Worm (Caenorhabditis elegans) whole organism, young adult: Measurements from ENCODE around the gene F56D6.22.

ENCODE experiments used
- B0336.3 ChIP-seq: fragments of 200-800 bp; sonication (Bioruptor generic); IDR thresholded peaks from 2 replicates; pipeline ENCODE4 v1.3.6; 2022; ENCODE audit warnings: missing genetic modification characterization, missing compliant biosample characterization
- F22D6.2 ChIP-seq: sonication (generic microtip); optimal IDR thresholded peaks from 2 replicates; lab custom pipeline; 2016; ENCODE audit warnings: mild to moderate bottlenecking, missing genetic modification characterization, missing compliant biosample characterization
- F37B4.10 ChIP-seq: fragments of 200-800 bp; sonication (Bioruptor generic); IDR thresholded peaks from 2 replicates; pipeline ENCODE4 v1.3.6; 2022; ENCODE audit warnings: missing genetic modification characterization, missing compliant biosample characterization
- F49E8.2 ChIP-seq: sonication (generic microtip); optimal IDR thresholded peaks from 3 replicates; lab custom pipeline; 2017; ENCODE audit warnings: missing genetic modification characterization, mild to moderate bottlenecking, missing compliant biosample characterization, antibody characterized with exemption, moderate library complexity; ENCODE audit not compliant: insufficient read depth
- F52B5.7 ChIP-seq: sonication (generic microtip); optimal IDR thresholded peaks from 2 replicates; lab custom pipeline; 2016; ENCODE audit warnings: mild to moderate bottlenecking, missing genetic modification characterization, missing compliant biosample characterization
- F55B11.4 ChIP-seq: sonication (generic microtip); optimal IDR thresholded peaks from 2 replicates; lab custom pipeline; 2016; ENCODE audit warnings: missing compliant biosample characterization, missing genetic modification characterization, borderline replicate concordance; ENCODE audit not compliant: insufficient read depth
- Y56A3A.18 ChIP-seq: fragments of 200-800 bp; sonication (Bioruptor generic); IDR thresholded peaks from 2 replicates; pipeline ENCODE4 v1.3.6; 2022; ENCODE audit warnings: missing genetic modification reagents, missing genetic modification characterization, missing compliant biosample characterization
- akir-1 ChIP-seq: fragments of 200-800 bp; sonication (Bioruptor generic); optimal IDR thresholded peaks from 2 replicates; lab custom pipeline; 2018; ENCODE audit warnings: mild to moderate bottlenecking, missing genetic modification characterization, moderate library complexity, missing compliant biosample characterization
- aptf-3 ChIP-seq: fragments of 200-800 bp; sonication (Bioruptor generic); IDR thresholded peaks from 2 replicates; pipeline ENCODE4 v1.3.6; 2022; ENCODE audit warnings: missing genetic modification characterization, missing compliant biosample characterization
- atf-7 ChIP-seq: sonication (generic microtip); optimal IDR thresholded peaks from 2 replicates; lab custom pipeline; 2017; ENCODE audit warnings: mild to moderate bottlenecking, missing genetic modification characterization, missing compliant biosample characterization
- ceh-100 ChIP-seq: fragments of 200-800 bp; sonication (Bioruptor generic); IDR thresholded peaks from 2 replicates; pipeline ENCODE4 v1.3.6; 2022; ENCODE audit warnings: missing genetic modification reagents, missing genetic modification characterization, missing compliant biosample characterization
- ceh-27 ChIP-seq: fragments of 200-800 bp; sonication (Bioruptor generic); optimal IDR thresholded peaks from 2 replicates; lab custom pipeline; 2018; ENCODE audit warnings: mild to moderate bottlenecking, missing genetic modification characterization, moderate library complexity, missing compliant biosample characterization
- ceh-79 ChIP-seq: sonication (generic microtip); optimal IDR thresholded peaks from 2 replicates; lab custom pipeline; 2017; ENCODE audit warnings: mild to moderate bottlenecking, missing genetic modification characterization, missing compliant biosample characterization
- dox-1 ChIP-seq: fragments of 200-800 bp; sonication (Bioruptor generic); IDR thresholded peaks from 2 replicates; pipeline ENCODE4 v1.3.6; 2022; ENCODE audit warnings: missing genetic modification reagents, missing genetic modification characterization, missing compliant biosample characterization
- dpl-1 ChIP-seq: fragments of 150-350 bp; optimal IDR thresholded peaks from 2 replicates; lab custom pipeline; 2014; ENCODE audit warnings: missing biosample characterization, missing genetic modification reagents, missing genetic modification characterization
- ets-4 ChIP-seq: fragments of 200-800 bp; sonication (Bioruptor generic); optimal IDR thresholded peaks from 2 replicates; lab custom pipeline; 2018; ENCODE audit warnings: mild to moderate bottlenecking, missing genetic modification characterization, missing compliant biosample characterization
- hmg-20 ChIP-seq: fragments of 200-800 bp; sonication (Bioruptor generic); IDR thresholded peaks from 2 replicates; pipeline ENCODE4 v1.3.6; 2022; ENCODE audit warnings: missing genetic modification reagents, missing genetic modification characterization, missing compliant biosample characterization
- let-607 ChIP-seq, 2 experiments: fragments of 200-800 bp in 1 of 2; sonication (Bioruptor generic) in 1 of 2; sonication (generic microtip) in 1 of 2; optimal IDR thresholded peaks; 2 replicates each; lab custom pipeline; 2016 to 2018; ENCODE audit warnings: mild to moderate bottlenecking in 2 of 2, missing compliant biosample characterization in 2 of 2, missing genetic modification characterization in 2 of 2, moderate library complexity in 2 of 2, missing genotype in 1 of 2
- lin-26 ChIP-seq: fragments of 200-800 bp; sonication (Bioruptor generic); IDR thresholded peaks from 2 replicates; pipeline ENCODE4 v1.3.6; 2022; ENCODE audit warnings: missing genetic modification reagents, missing genetic modification characterization, missing compliant biosample characterization
- madf-10 ChIP-seq: sonication (generic microtip); optimal IDR thresholded peaks from 2 replicates; lab custom pipeline; 2016; ENCODE audit warnings: mild to moderate bottlenecking, missing genetic modification characterization, missing compliant biosample characterization
- mes-4 ChIP-seq: sonication (generic microtip); optimal IDR thresholded peaks from 2 replicates; lab custom pipeline; 2016; ENCODE audit warnings: missing genotype, missing genetic modification characterization, missing compliant biosample characterization
- nhr-80 ChIP-seq: sonication (generic microtip); optimal IDR thresholded peaks from 2 replicates; lab custom pipeline; 2016; ENCODE audit warnings: missing genetic modification characterization, missing compliant biosample characterization
- pha-4 ChIP-seq: fragments of 150-350 bp; sonication (generic microtip); optimal IDR thresholded peaks from 2 replicates; lab custom pipeline; 2014; ENCODE audit warnings: missing biosample characterization, missing genetic modification reagents, missing genetic modification characterization
- rec-8 ChIP-seq, 2 experiments: sonication (generic microtip); optimal IDR thresholded peaks; 2 replicates each; lab custom pipeline; 2016; ENCODE audit warnings: mild to moderate bottlenecking in 2 of 2, missing genetic modification characterization in 2 of 2, missing genetic modification reagents in 2 of 2, missing genotype in 2 of 2, missing biosample characterization in 1 of 2, missing compliant biosample characterization in 1 of 2, moderate library complexity in 1 of 2
- rpc-1 ChIP-seq, 2 experiments: fragments of 150-350 bp in 1 of 2; sonication (generic microtip) in 1 of 2; optimal IDR thresholded peaks; 2 replicates each; lab custom pipeline; 2014 to 2018; ENCODE audit warnings: missing biosample characterization in 1 of 2, missing genetic modification characterization in 1 of 2, missing genetic modification reagents in 1 of 2, missing genotype in 1 of 2
- sdz-38 ChIP-seq: sonication (generic microtip); optimal IDR thresholded peaks from 2 replicates; lab custom pipeline; 2016; ENCODE audit warnings: missing genotype, missing genetic modification characterization, missing compliant biosample characterization
- snpc-4 ChIP-seq, 5 experiments: fragments of 150-350 bp in 1 of 5; sonication (generic microtip) in 4 of 5; optimal IDR thresholded peaks; 2 replicates each; lab custom pipeline; 2014 to 2018; ENCODE audit warnings: missing genetic modification characterization in 5 of 5, missing biosample characterization in 3 of 5, antibody characterized with exemption in 2 of 5, mild to moderate bottlenecking in 2 of 5, missing compliant biosample characterization in 2 of 5, missing genotype in 2 of 5, moderate library complexity in 2 of 5, missing genetic modification reagents in 1 of 5
- somi-1 ChIP-seq: fragments of 200-800 bp; sonication (Bioruptor generic); optimal IDR thresholded peaks from 2 replicates; lab custom pipeline; 2018; ENCODE audit warnings: mild to moderate bottlenecking, missing genetic modification characterization, missing compliant biosample characterization
- tbp1 ChIP-seq: fragments of 200-800 bp; sonication (Bioruptor generic); optimal IDR thresholded peaks from 2 replicates; lab custom pipeline; 2018; ENCODE audit warnings: mild to moderate bottlenecking, missing genetic modification characterization, missing compliant biosample characterization
- tbx-9 ChIP-seq: sonication (generic microtip); optimal IDR thresholded peaks from 2 replicates; lab custom pipeline; 2016; ENCODE audit warnings: borderline replicate concordance, missing genetic modification characterization, inconsistent platforms, missing compliant biosample characterization
- tlf-1 ChIP-seq: fragments of 200-800 bp; sonication (Bioruptor generic); optimal IDR thresholded peaks from 2 replicates; lab custom pipeline; 2018; ENCODE audit warnings: mild to moderate bottlenecking, missing genetic modification characterization, missing compliant biosample characterization
- unc-62 ChIP-seq: fragments of 150-350 bp; optimal IDR thresholded peaks from 2 replicates; lab custom pipeline; 2014; ENCODE audit warnings: missing biosample characterization, missing genetic modification reagents, missing genetic modification characterization
- zfh-2 ChIP-seq: fragments of 200-800 bp; sonication (Bioruptor generic); conservative IDR thresholded peaks from 2 replicates; pipeline ENCODE4 v1.3.6; 2022; ENCODE audit warnings: missing genetic modification reagents, missing genetic modification characterization, missing compliant biosample characterization
- ztf-22 ChIP-seq: fragments of 200-800 bp; sonication (Bioruptor generic); optimal IDR thresholded peaks from 2 replicates; lab custom pipeline; 2018; ENCODE audit warnings: mild to moderate bottlenecking, missing genetic modification characterization, moderate library complexity, missing compliant biosample characterization
- ztf-25 ChIP-seq: fragments of 200-800 bp; sonication (Bioruptor generic); IDR thresholded peaks from 2 replicates; pipeline ENCODE4 v1.3.6; 2022; ENCODE audit warnings: missing genetic modification reagents, missing genetic modification characterization, missing compliant biosample characterization
- ztf-3 ChIP-seq: fragments of 200-800 bp; sonication (Bioruptor generic); optimal IDR thresholded peaks from 2 replicates; lab custom pipeline; 2018; ENCODE audit warnings: mild to moderate bottlenecking, missing genetic modification characterization, missing compliant biosample characterization

The F56D6.22 gene

DNA sequence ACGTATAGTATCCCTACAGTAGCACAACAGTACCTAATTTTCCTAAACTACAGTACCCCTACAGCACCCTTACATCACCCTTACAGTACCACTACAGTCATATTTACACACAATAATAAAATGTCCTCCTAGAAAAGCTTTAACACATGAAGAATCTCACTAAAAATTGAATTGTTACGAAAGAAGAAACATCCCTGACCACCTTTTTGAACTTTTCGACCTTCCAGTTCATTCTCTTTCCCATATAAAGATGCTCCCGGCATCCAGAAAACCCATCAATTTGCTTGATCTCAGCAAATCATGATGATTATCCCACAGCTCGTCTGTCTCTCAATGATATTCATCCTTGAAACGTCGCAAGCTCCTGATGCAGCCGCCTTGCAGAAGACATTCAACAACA lies 2.8 kb downstream of the F56D6.22 start, which contains the start of gene F56D6.21:
Gene F56D6.21, plus strand, starts transcription at position 301 of the 400 bp plus-strand sequence.
- TF ChIP-seq F55B11.4 (tag; lab: Kevin White, UChicago), result no peak
- no peak for TF ChIP-seq akir-1
- TF ChIP-seq aptf-3 (GFP tag; lab: Robert Waterston, UW), result no peak
- no peak for TF ChIP-seq ztf-25 (GFP tag; lab: Robert Waterston, UW)
- TF ChIP-seq sdz-38 (tag; lab: Kevin White, UChicago), result no peak
- TF ChIP-seq F37B4.10, result no peak
- TF ChIP-seq mes-4, result no peak
- no peak for TF ChIP-seq F52B5.7 (tag; lab: Kevin White, UChicago)
- TF ChIP-seq dpl-1 (GFP tag; lab: Kevin White, UChicago), result no peak
- TF ChIP-seq B0336.3 (GFP tag; lab: Robert Waterston, UW), result no peak
- no peak for TF ChIP-seq ztf-3 (GFP tag; lab: Kevin White, UChicago)
- no peak for TF ChIP-seq snpc-4 (GFP tag; optimal IDR thresholded peaks at IDR 0.05; lab: Kevin White, UChicago)
- no peak for TF ChIP-seq snpc-4 (tag; optimal IDR thresholded peaks at IDR 0.05; lab: Kevin White, UChicago)
- no peak for TF ChIP-seq pha-4 (tag; lab: Kevin White, UChicago)
- TF ChIP-seq ceh-27 (GFP tag; lab: Kevin White, UChicago), result no peak

ce11 chrIV:3902955-3903354 lies 4.5 kb downstream of the F56D6.22 start, which contains the start of gene F56D6.6:
Gene F56D6.6, plus strand, starts transcription at chrIV:3903255.
- TF ChIP-seq dox-1 (no peak), zfh-2 (GFP tag; lab: Robert Waterston, UW) (no peak), lin-26 (GFP tag; lab: Robert Waterston, UW) (no peak), F49E8.2 (tag; lab: Kevin White, UChicago) (no peak), somi-1 (GFP tag; lab: Kevin White, UChicago) (no peak), F37B4.10 (no peak), madf-10 (tag; lab: Kevin White, UChicago) (no peak), F22D6.2 (tag; lab: Kevin White, UChicago) (no peak), ets-4 (GFP tag; lab: Kevin White, UChicago) (no peak)
- TF ChIP-seq, all 124 proteins: peak for 0

DNA sequence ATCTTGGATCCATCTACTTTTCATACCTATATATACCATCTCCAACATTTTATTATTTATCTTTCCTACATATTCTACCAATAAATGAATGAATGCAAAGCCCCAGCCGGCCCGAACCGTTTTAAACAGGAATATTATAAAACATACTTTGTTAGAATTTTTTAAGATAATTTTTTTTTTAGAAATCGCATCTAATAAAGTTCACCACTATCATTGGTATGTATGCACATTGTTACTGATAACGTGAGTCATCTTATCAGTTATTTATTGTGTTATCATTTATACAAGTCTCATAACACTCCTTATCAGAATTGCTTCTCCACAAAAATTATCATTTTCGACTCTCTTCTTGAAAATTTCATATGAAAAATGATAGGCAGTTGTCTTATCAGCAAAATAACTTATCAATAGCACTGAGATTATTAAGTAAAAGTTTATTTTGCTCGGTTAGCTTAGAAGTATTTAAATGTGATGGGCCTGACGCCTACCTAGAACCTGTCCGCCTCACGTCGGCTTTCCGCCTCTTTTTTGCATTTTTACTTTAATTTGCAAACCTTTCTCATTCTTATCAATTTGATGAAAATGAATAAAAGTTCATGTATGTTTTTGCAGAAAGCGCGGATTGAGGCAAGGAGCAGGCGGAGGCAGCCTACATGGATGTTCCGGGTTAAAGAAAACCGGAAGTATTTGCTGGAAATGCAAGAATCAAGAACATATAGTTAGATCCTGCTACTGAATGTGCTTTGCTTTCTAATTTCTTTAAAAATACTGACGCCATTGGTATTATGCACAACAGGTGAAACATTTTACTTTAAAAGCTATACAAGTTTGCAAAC lies 7.5 kb downstream of the F56D6.22 start, which contains the start of gene srz-62:
Gene srz-62, plus strand, starts transcription at position 786 of the 836 bp plus-strand sequence.
- no peak for TF ChIP-seq hmg-20
- no peak for TF ChIP-seq tbx-9 (tag; lab: Kevin White, UChicago)
- TF ChIP-seq let-607 (tag; optimal IDR thresholded peaks at IDR 0.05; lab: Kevin White, UChicago), result peak in 1 of 2 experiments; percentile 48
- TF ChIP-seq rec-8 (tag; optimal IDR thresholded peaks at IDR 0.05; lab: Kevin White, UChicago), result no peak
- TF ChIP-seq ztf-22 (GFP tag; lab: Kevin White, UChicago), result peak; percentile 82
- TF ChIP-seq tbp1 (GFP tag; lab: Kevin White, UChicago), result peak; percentile 17
- TF ChIP-seq nhr-80 (tag; lab: Kevin White, UChicago), result peak; percentile 95
- TF ChIP-seq rpc-1 (optimal IDR thresholded peaks at IDR 0.05; lab: Kevin White, UChicago), result no peak
- TF ChIP-seq rpc-1 (tag; optimal IDR thresholded peaks at IDR 0.05; lab: Kevin White, UChicago), result no peak
- no peak for TF ChIP-seq ceh-100 (GFP tag; lab: Robert Waterston, UW)
- TF ChIP-seq ets-4 (GFP tag; lab: Kevin White, UChicago), result peak; percentile 89
- no peak for TF ChIP-seq ceh-79
- TF ChIP-seq atf-7, result peak; percentile 82
- TF ChIP-seq tlf-1 (GFP tag; lab: Kevin White, UChicago), result peak; percentile 50
- peak; percentile 88 for TF ChIP-seq unc-62 (GFP tag; lab: Kevin White, UChicago)
- peak; percentile 44; the same call in 1 of the 2 replicates for TF ChIP-seq Y56A3A.18
